Fruit fly (Drosophila melanogaster): ENCODE measurements around the gene Ccp84Ag.

Ccp84Ag gene

dm6 chr3R:6657278-6658246 lies 29.0 kb upstream of the Ccp84Ag start, which contains the start of the genes CG1307 and twr:
Gene CG1307 (minus strand): TSS chr3R:6657442.
Gene twr (plus strand): TSS chr3R:6657882.
- TF ChIP-seq HLHmδ (GFP tag; optimal IDR thresholded peaks at IDR 0.05) = no peak
- peak; percentile 73 for TF ChIP-seq CG10543 (GFP tag; optimal IDR thresholded peaks at IDR 0.05)
- TF ChIP-seq Hsf (GFP tag; optimal IDR thresholded peaks at IDR 0.05) = no peak
- TF ChIP-seq Opbp (GFP tag; IDR thresholded peaks at IDR 0.05; ENCODE audit: partially characterized antibody) = peak; percentile 41; the same call in 2 of the 3 replicates
- TF ChIP-seq Asciz (GFP tag; optimal IDR thresholded peaks at IDR 0.05) = no peak
- peak; percentile 31 for TF ChIP-seq CTCF (GFP tag; optimal IDR thresholded peaks at IDR 0.05)
- TF ChIP-seq CG17912 (GFP tag; optimal IDR thresholded peaks at IDR 0.05) = peak; percentile 15
- no peak for TF ChIP-seq esg (GFP tag; conservative IDR thresholded peaks at IDR 0.05)
- TF ChIP-seq PHDP (tag; optimal IDR thresholded peaks at IDR 0.05) = no peak
- TF ChIP-seq ash1 (GFP tag; optimal IDR thresholded peaks at IDR 0.05) = no peak
- TF ChIP-seq wdn (GFP tag; IDR thresholded peaks at IDR 0.05) = 0 out of 2 replicates have a peak, but pooled peaks have one; percentile 6
- TF ChIP-seq luna (GFP tag; optimal IDR thresholded peaks at IDR 0.05) = no peak
- peak; percentile 42 for TF ChIP-seq bcd (GFP tag; optimal IDR thresholded peaks at IDR 0.05)
- no peak for TF ChIP-seq CG5245 (GFP tag; optimal IDR thresholded peaks at IDR 0.05)
- TF ChIP-seq CG1233 (GFP tag; optimal IDR thresholded peaks at IDR 0.05) = peak; percentile 42
- TF ChIP-seq yki (optimal IDR thresholded peaks at IDR 0.05) = no peak
- no peak for TF ChIP-seq CG4360 (GFP tag; IDR thresholded peaks at IDR 0.05)
- TF ChIP-seq tup (GFP tag; optimal IDR thresholded peaks at IDR 0.05) = no peak
- TF ChIP-seq H15 (GFP tag; IDR thresholded peaks at IDR 0.05) = no peak
- peak; percentile 69 for TF ChIP-seq CG2712 (tag; optimal IDR thresholded peaks at IDR 0.05)
- 0 out of 2 replicates have a peak, but pooled peaks have one; percentile 26 for TF ChIP-seq lmd (GFP tag; IDR thresholded peaks at IDR 0.05)
- no peak for TF ChIP-seq Hey (tag; optimal IDR thresholded peaks at IDR 0.05)
- no peak for TF ChIP-seq run (tag; optimal IDR thresholded peaks at IDR 0.05)
- peak; percentile 27 for TF ChIP-seq CG12155 (GFP tag; optimal IDR thresholded peaks at IDR 0.05)
- TF ChIP-seq CG18262 (tag; optimal IDR thresholded peaks at IDR 0.05) = no peak
- TF ChIP-seq CG15601 (tag; optimal IDR thresholded peaks at IDR 0.05) = no peak
- TF ChIP-seq CG10959 (GFP tag; IDR thresholded peaks at IDR 0.05) = no peak
- TF ChIP-seq Elba2 (GFP tag; optimal IDR thresholded peaks at IDR 0.05) = no peak
- no peak for TF ChIP-seq ara (GFP tag; IDR thresholded peaks at IDR 0.05)
- peak in 1 of 2 experiments; percentile 19 for TF ChIP-seq insv (GFP tag; optimal IDR thresholded peaks at IDR 0.05)
- TF ChIP-seq Aef1 (GFP tag; IDR thresholded peaks at IDR 0.05) = peak; percentile 24; the same call in 1 of the 3 replicates
- no peak for TF ChIP-seq nom (GFP tag; optimal IDR thresholded peaks at IDR 0.05)
- no peak for TF ChIP-seq lbe (GFP tag; optimal IDR thresholded peaks at IDR 0.05)
- no peak for TF ChIP-seq seq (GFP tag; IDR thresholded peaks at IDR 0.05)
- TF ChIP-seq CG2875 (GFP tag; optimal IDR thresholded peaks at IDR 0.05) = no peak
- TF ChIP-seq br (optimal IDR thresholded peaks at IDR 0.05) = no peak
- TF ChIP-seq CG32532 (GFP tag; IDR thresholded peaks at IDR 0.05) = peak; percentile 69
- TF ChIP-seq usp (GFP tag; optimal IDR thresholded peaks at IDR 0.05) = no peak
- TF ChIP-seq HHEX (GFP tag; optimal IDR thresholded peaks at IDR 0.05) = peak; percentile 10
- no peak for TF ChIP-seq CG8388 (GFP tag; optimal IDR thresholded peaks at IDR 0.05)
- no peak for TF ChIP-seq emc (GFP tag; optimal IDR thresholded peaks at IDR 0.05)
- no peak for TF ChIP-seq CG4820 (GFP tag; optimal IDR thresholded peaks at IDR 0.05)
- TF ChIP-seq tna (GFP tag; IDR thresholded peaks at IDR 0.05; ENCODE audit: partially characterized antibody) = no peak
- no peak for TF ChIP-seq grau (tag; optimal IDR thresholded peaks at IDR 0.05)
- no peak for TF ChIP-seq CG6175 (GFP tag; IDR thresholded peaks at IDR 0.05)
- no peak for TF ChIP-seq bowl (GFP tag; IDR thresholded peaks at IDR 0.05)
- peak; percentile 74 for TF ChIP-seq CoRest (tag; optimal IDR thresholded peaks at IDR 0.05)
- no peak for TF ChIP-seq CG18476 (GFP tag; optimal IDR thresholded peaks at IDR 0.05)
- no peak for TF ChIP-seq zf30C (GFP tag; optimal IDR thresholded peaks at IDR 0.05)
- peak; percentile 13; the same call in 1 of the 2 replicates for TF ChIP-seq al (GFP tag; IDR thresholded peaks at IDR 0.05)

Data from whole organism, embryonic.